Fruit fly (Drosophila melanogaster) whole organism, adult: ENCODE results near the gene Hs3st-B.

ENCODE experiments used
- CG12768 ChIP-seq: fragments of 200-800 bp; sonication (Bioruptor generic); optimal IDR thresholded peaks from 2 replicates; lab custom pipeline; 2017; ENCODE audit warnings: missing biosample characterization, missing genetic modification characterization, mild to moderate bottlenecking, moderate library complexity, missing genetic modification reagents
- CG33017 ChIP-seq: fragments of 200-800 bp; sonication (Bioruptor generic); optimal IDR thresholded peaks from 2 replicates; lab custom pipeline; 2018; ENCODE audit warnings: missing biosample characterization, mild to moderate bottlenecking, missing genetic modification characterization, moderate library complexity
- bab1 ChIP-seq: fragments of 200-800 bp; sonication (Bioruptor generic); optimal IDR thresholded peaks from 3 replicates; lab custom pipeline; 2019; ENCODE audit warnings: missing biosample characterization, mild to moderate bottlenecking, missing genetic modification characterization, moderate library complexity
- kay ChIP-seq: fragments of 200-800 bp; sonication (Bioruptor generic); peaks from one replicate; lab custom pipeline; 2016; ENCODE audit warnings: missing biosample characterization, missing genetic modification characterization, borderline replicate concordance
- tj ChIP-seq: fragments of 200-800 bp; sonication (Bioruptor generic); optimal IDR thresholded peaks from 3 replicates; lab custom pipeline; 2017; ENCODE audit warnings: missing biosample characterization, mild to moderate bottlenecking, missing genetic modification characterization, moderate library complexity

DNA sequence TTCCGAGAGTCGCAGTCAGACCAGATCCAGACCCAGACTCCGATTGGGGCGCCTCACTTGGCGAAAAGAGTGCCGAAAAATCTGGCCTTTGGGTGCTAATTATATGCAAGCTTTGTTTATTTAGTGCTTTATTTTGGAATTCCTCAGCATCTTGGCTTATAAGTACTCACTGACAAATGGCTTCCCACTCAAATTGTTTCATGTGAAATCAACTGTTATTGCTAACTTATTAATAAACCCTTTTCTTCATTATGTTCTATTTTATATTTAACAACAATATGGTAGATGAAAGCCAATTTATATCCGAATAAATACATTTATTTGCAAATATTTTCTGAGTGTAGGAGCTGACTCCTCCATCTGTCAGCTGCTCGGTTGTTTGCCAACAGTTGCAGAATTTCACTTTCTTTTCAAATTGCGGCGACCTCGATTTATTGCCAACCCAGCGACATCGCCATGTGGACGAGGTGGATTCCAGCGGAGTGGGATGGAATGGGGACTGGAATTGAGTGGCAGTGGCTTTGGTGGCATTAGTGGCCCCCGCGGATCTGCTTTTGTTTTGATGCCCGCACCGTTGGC is 18.5 kb upstream of the Hs3st-B start:
- TF ChIP-seq bab1 (GFP tag; lab: Kevin White, UChicago), result no peak
- no peak for TF ChIP-seq kay (GFP tag; lab: Kevin White, UChicago)
- no peak for TF ChIP-seq CG33017 (tag; lab: Kevin White, UChicago)
- TF ChIP-seq tj (GFP tag; lab: Kevin White, UChicago), result no peak
- no peak for TF ChIP-seq CG12768 (GFP tag; lab: Kevin White, UChicago)
